Fruit fly (Drosophila melanogaster) whole organism, embryonic: ENCODE results near the gene vkg.

Experiments
- Awh ChIP-seq: fragments of 200-800 bp; sonication (Bioruptor generic); IDR thresholded peaks from 2 replicates; pipeline ENCODE4, ENCODE4 v1.3.6; 2022; ENCODE audit warnings: missing biosample characterization, missing genetic modification characterization
- Blimp-1 ChIP-seq: fragments of 200-800 bp; sonication (Bioruptor generic); optimal IDR thresholded peaks from 3 replicates; lab custom pipeline; 2018; ENCODE audit warnings: missing biosample characterization, missing genetic modification characterization, mild to moderate bottlenecking, moderate library complexity, missing genetic modification reagents
- CG10543 ChIP-seq: fragments of 200-800 bp; sonication (Bioruptor generic); optimal IDR thresholded peaks from 3 replicates; lab custom pipeline; 2017; ENCODE audit warnings: missing biosample characterization, mild to moderate bottlenecking, missing genetic modification characterization, moderate library complexity
- CG10959 ChIP-seq: fragments of 200-800 bp; sonication (Bioruptor generic); IDR thresholded peaks from 2 replicates; pipeline ENCODE4 v1.3.6; 2022; ENCODE audit warnings: missing biosample characterization, missing genetic modification characterization
- CG11398 ChIP-seq: fragments of 200-800 bp; sonication (Bioruptor generic); optimal IDR thresholded peaks from 2 replicates; lab custom pipeline; 2016; ENCODE audit warnings: missing biosample characterization, missing genetic modification characterization
- CG13424 ChIP-seq: fragments of 200-800 bp; sonication (Bioruptor generic); optimal IDR thresholded peaks from 2 replicates; lab custom pipeline; 2019; ENCODE audit warnings: missing biosample characterization, mild to moderate bottlenecking, missing genetic modification characterization, moderate library complexity
- CG13624 ChIP-seq: fragments of 200-800 bp; sonication (Bioruptor generic); optimal IDR thresholded peaks from 2 replicates; lab custom pipeline; 2016; ENCODE audit warnings: missing biosample characterization, missing genetic modification characterization
- CG14441 ChIP-seq: fragments of 200-800 bp; sonication (Bioruptor generic); IDR thresholded peaks from 2 replicates; pipeline ENCODE4 v1.3.6; 2022; ENCODE audit warnings: missing biosample characterization, missing genetic modification characterization
- CG1602 ChIP-seq: fragments of 200-800 bp; sonication (Bioruptor generic); optimal IDR thresholded peaks from 3 replicates; lab custom pipeline; 2016; ENCODE audit warnings: missing biosample characterization, missing genetic modification characterization
- CG17328 ChIP-seq: fragments of 200-800 bp; sonication (Bioruptor generic); IDR thresholded peaks from 2 replicates; pipeline ENCODE4 v1.3.6; 2022; ENCODE audit warnings: missing biosample characterization, missing genetic modification characterization
- CG17359 ChIP-seq: fragments of 200-800 bp; sonication (Bioruptor generic); optimal IDR thresholded peaks from 3 replicates; lab custom pipeline; 2018; ENCODE audit warnings: missing biosample characterization, mild to moderate bottlenecking, missing genetic modification characterization, moderate library complexity
- CG18764 ChIP-seq: fragments of 200-800 bp; sonication (Bioruptor generic); optimal IDR thresholded peaks from 3 replicates; lab custom pipeline; 2016; ENCODE audit warnings: missing biosample characterization, missing genetic modification characterization
- CG2889 ChIP-seq: fragments of 200-800 bp; sonication (Bioruptor generic); IDR thresholded peaks from 3 replicates; pipeline ENCODE4 v1.3.6; 2022; ENCODE audit warnings: missing biosample characterization, missing genetic modification characterization
- CG4424 ChIP-seq: fragments of 200-800 bp; sonication (Bioruptor generic); optimal IDR thresholded peaks from 3 replicates; lab custom pipeline; 2016; ENCODE audit warnings: missing biosample characterization, missing genetic modification characterization
- CG4707 ChIP-seq: fragments of 200-800 bp; sonication (Bioruptor generic); optimal IDR thresholded peaks from 2 replicates; lab custom pipeline; 2018; ENCODE audit warnings: missing biosample characterization, mild to moderate bottlenecking, missing genetic modification characterization, moderate library complexity
- CG5245 ChIP-seq: fragments of 200-800 bp; sonication (Bioruptor generic); optimal IDR thresholded peaks from 3 replicates; lab custom pipeline; 2016; ENCODE audit warnings: missing biosample characterization, missing genetic modification characterization
- CG7839 ChIP-seq: fragments of 200-800 bp; sonication (Bioruptor generic); optimal IDR thresholded peaks from 3 replicates; lab custom pipeline; 2018; ENCODE audit warnings: missing biosample characterization, mild to moderate bottlenecking, missing genetic modification characterization, moderate library complexity
- CG7987 ChIP-seq: fragments of 200-800 bp; sonication (Bioruptor generic); optimal IDR thresholded peaks from 2 replicates; lab custom pipeline; 2018; ENCODE audit warnings: missing biosample characterization, mild to moderate bottlenecking, missing genetic modification characterization, moderate library complexity
- CG8765 ChIP-seq: fragments of 200-800 bp; sonication (Bioruptor generic); IDR thresholded peaks from 2 replicates; pipeline ENCODE4 v1.3.6; 2022; ENCODE audit warnings: missing biosample characterization, missing genetic modification characterization
- CG9727 ChIP-seq: fragments of 200-800 bp; sonication (Bioruptor generic); optimal IDR thresholded peaks from 3 replicates; lab custom pipeline; 2017; ENCODE audit warnings: missing biosample characterization, mild to moderate bottlenecking, missing genetic modification characterization
- CHES-1-like ChIP-seq: fragments of 200-800 bp; sonication (Bioruptor generic); optimal IDR thresholded peaks from 2 replicates; lab custom pipeline; 2016; ENCODE audit warnings: missing biosample characterization, missing genetic modification characterization
- CkIIα-i1 ChIP-seq: fragments of 200-800 bp; sonication (Bioruptor generic); IDR thresholded peaks from 2 replicates; pipeline ENCODE4 v1.3.6; 2022; ENCODE audit warnings: missing biosample characterization, missing genetic modification characterization
- Dfd ChIP-seq, 2 experiments: fragments of >200 bp; optimal IDR thresholded peaks; 2 replicates each; lab custom pipeline; 2017; ENCODE audit warnings: missing biosample characterization in 2 of 2, missing genetic modification characterization in 2 of 2
- Doc2 ChIP-seq: fragments of 200-800 bp; sonication (Bioruptor generic); IDR thresholded peaks from 2 replicates; pipeline ENCODE4 v1.3.6; 2022; ENCODE audit warnings: missing biosample characterization, missing genetic modification characterization
- Ets65A ChIP-seq: fragments of 200-800 bp; sonication (Bioruptor generic); peaks from one replicate; lab custom pipeline; 2016; ENCODE audit warnings: missing biosample characterization, missing genetic modification characterization
- Ets97D ChIP-seq: fragments of 200-800 bp; sonication (Bioruptor generic); optimal IDR thresholded peaks from 3 replicates; lab custom pipeline; 2016; ENCODE audit warnings: missing biosample characterization, missing genetic modification characterization
- Hr51 ChIP-seq, 2 experiments: fragments of 200-800 bp; sonication (Bioruptor generic); optimal IDR thresholded peaks; 2 replicates in 1 of 2; 3 replicates in 1 of 2; lab custom pipeline; 2016 to 2018; ENCODE audit warnings: missing biosample characterization in 2 of 2, missing genetic modification characterization in 2 of 2, mild to moderate bottlenecking in 1 of 2, moderate library complexity in 1 of 2
- MTF-1 ChIP-seq: fragments of 200-800 bp; sonication (Bioruptor generic); optimal IDR thresholded peaks from 2 replicates; lab custom pipeline; 2018; ENCODE audit warnings: missing biosample characterization, mild to moderate bottlenecking, missing genetic modification characterization, borderline replicate concordance
- Neu2 ChIP-seq: fragments of 200-800 bp; sonication (Bioruptor generic); optimal IDR thresholded peaks from 3 replicates; lab custom pipeline; 2016; ENCODE audit warnings: missing biosample characterization, missing genetic modification characterization, borderline replicate concordance
- Oaz ChIP-seq: fragments of 200-800 bp; sonication (Bioruptor generic); IDR thresholded peaks from 2 replicates; pipeline ENCODE4 v1.3.6; 2022; ENCODE audit warnings: missing biosample characterization, missing genetic modification characterization
- Six4 ChIP-seq: fragments of 200-800 bp; sonication (Bioruptor generic); optimal IDR thresholded peaks from 2 replicates; lab custom pipeline; 2016; ENCODE audit warnings: missing biosample characterization, missing genetic modification characterization
- Ssrp ChIP-seq: fragments of 200-800 bp; sonication (Bioruptor generic); optimal IDR thresholded peaks from 2 replicates; lab custom pipeline; 2018; ENCODE audit warnings: missing biosample characterization, mild to moderate bottlenecking, missing genetic modification characterization, moderate library complexity
- abd-A ChIP-seq: fragments of 200-800 bp; sonication (Bioruptor generic); optimal IDR thresholded peaks from 3 replicates; lab custom pipeline; 2019; ENCODE audit warnings: missing biosample characterization, mild to moderate bottlenecking, missing genetic modification characterization, moderate library complexity
- az2 ChIP-seq: fragments of 200-800 bp; sonication (Bioruptor generic); optimal IDR thresholded peaks from 3 replicates; lab custom pipeline; 2016; ENCODE audit warnings: missing biosample characterization, missing genetic modification characterization
- bowl ChIP-seq: fragments of 200-800 bp; sonication (Bioruptor generic); IDR thresholded peaks from 2 replicates; pipeline ENCODE4 v1.3.6; 2022; ENCODE audit warnings: missing biosample characterization, missing genetic modification characterization
- cad ChIP-seq: fragments of >200 bp; optimal IDR thresholded peaks from 2 replicates; lab custom pipeline; 2017; ENCODE audit warnings: missing biosample characterization, missing genetic modification characterization
- chinmo ChIP-seq: fragments of 200-800 bp; sonication (Bioruptor generic); IDR thresholded peaks from 4 replicates; pipeline ENCODE4 v1.3.6; 2022; ENCODE audit warnings: missing biosample characterization, missing genetic modification characterization; ENCODE audit not compliant: partially characterized antibody
- ci ChIP-seq: fragments of 200-800 bp; sonication (Bioruptor generic); IDR thresholded peaks from 3 replicates; pipeline ENCODE4 v1.3.6; 2022; ENCODE audit warnings: missing biosample characterization, missing genetic modification characterization
- da ChIP-seq: fragments of 200-800 bp; sonication (Bioruptor generic); optimal IDR thresholded peaks from 2 replicates; lab custom pipeline; 2016; ENCODE audit warnings: missing biosample characterization, missing genetic modification characterization
- danr ChIP-seq: fragments of 200-800 bp; sonication (Bioruptor generic); IDR thresholded peaks from 2 replicates; pipeline ENCODE4 v1.3.6; 2022; ENCODE audit warnings: missing biosample characterization, missing genetic modification characterization
- en ChIP-seq: fragments of 200-800 bp; sonication (Bioruptor generic); optimal IDR thresholded peaks from 2 replicates; lab custom pipeline; 2016; ENCODE audit warnings: missing biosample characterization, missing genetic modification characterization
- fru ChIP-seq: fragments of >200 bp; optimal IDR thresholded peaks from 2 replicates; lab custom pipeline; 2017
- gcm ChIP-seq: fragments of 200-800 bp; sonication (Bioruptor generic); optimal IDR thresholded peaks from 2 replicates; lab custom pipeline; 2019; ENCODE audit warnings: missing biosample characterization, mild to moderate bottlenecking, missing genetic modification characterization, moderate library complexity
- her ChIP-seq: fragments of 200-800 bp; sonication (Bioruptor generic); optimal IDR thresholded peaks from 2 replicates; lab custom pipeline; 2016; ENCODE audit warnings: missing biosample characterization, missing genetic modification characterization
- hkb ChIP-seq, 2 experiments: fragments of 200-800 bp in 1 of 2; fragments of >200 bp in 1 of 2; sonication (Bioruptor generic) in 1 of 2; IDR thresholded peaks in 1 of 2; optimal IDR thresholded peaks in 1 of 2; 2 replicates each; pipeline versions ENCODE4 v1.3.6 to Lab custom; 2017 to 2022; ENCODE audit warnings: missing biosample characterization in 1 of 2, missing genetic modification characterization in 1 of 2
- mam ChIP-seq: fragments of 200-800 bp; sonication (Bioruptor generic); optimal IDR thresholded peaks from 3 replicates; lab custom pipeline; 2016; ENCODE audit warnings: missing biosample characterization, missing genetic modification characterization
- nerfin-1 ChIP-seq: fragments of 200-800 bp; sonication (Bioruptor generic); optimal IDR thresholded peaks from 3 replicates; lab custom pipeline; 2019; ENCODE audit warnings: missing biosample characterization, mild to moderate bottlenecking, missing genetic modification characterization, moderate library complexity
- psq ChIP-seq: fragments of 200-800 bp; sonication (Bioruptor generic); optimal IDR thresholded peaks from 2 replicates; lab custom pipeline; 2017; ENCODE audit warnings: missing biosample characterization, missing genetic modification characterization
- sc ChIP-seq, 3 experiments: fragments of >200 bp in 2 of 3; fragments of 200-800 bp in 1 of 3; sonication (Bioruptor generic) in 1 of 3; optimal IDR thresholded peaks; 2 replicates in 2 of 3; 3 replicates in 1 of 3; lab custom pipeline; 2017; ENCODE audit warnings: mild to moderate bottlenecking in 1 of 3, missing biosample characterization in 1 of 3, missing genetic modification characterization in 1 of 3, missing genetic modification reagents in 1 of 3
- tin ChIP-seq: fragments of 200-800 bp; sonication (Bioruptor generic); optimal IDR thresholded peaks from 3 replicates; lab custom pipeline; 2016; ENCODE audit warnings: missing biosample characterization, missing genetic modification characterization

Gene vkg

dm6 chr2L:5059645-5060254 lies 31.8 kb upstream of the vkg start, which contains the start of gene Rpn11 (continued):
- no peak for TF ChIP-seq abd-A (tag; lab: Kevin White, UChicago)
- no peak for TF ChIP-seq CG4707 (GFP tag; lab: Kevin White, UChicago)
- peak; percentile 15 for TF ChIP-seq CG11398 (GFP tag; lab: Kevin White, UChicago)
- TF ChIP-seq az2, result peak; percentile 67
- TF ChIP-seq gcm (GFP tag; lab: Kevin White, UChicago), result peak; percentile 36
- TF ChIP-seq bowl, result no peak
- no peak for TF ChIP-seq chinmo (GFP tag; lab: Robert Waterston, UW)
- no peak for TF ChIP-seq Doc2 (GFP tag; lab: Robert Waterston, UW)
- TF ChIP-seq Hr51 (GFP tag; optimal IDR thresholded peaks at IDR 0.05; lab: Kevin White, UChicago), result peak in 1 of 2 experiments; percentile 61
- TF ChIP-seq fru, result no peak
- peak; percentile 71 for TF ChIP-seq CG7839 (tag; lab: Kevin White, UChicago)
- TF ChIP-seq hkb (optimal IDR thresholded peaks at IDR 0.05; lab: Kevin White, UChicago), result no peak
- no peak for TF ChIP-seq hkb (GFP tag; IDR thresholded peaks at IDR 0.05; lab: Robert Waterston, UW)
- peak; percentile 53 for TF ChIP-seq CG17359 (tag; lab: Kevin White, UChicago)
- no peak for TF ChIP-seq CG10959
- peak; percentile 52 for TF ChIP-seq CG13624
- TF ChIP-seq Dfd (GFP tag; optimal IDR thresholded peaks at IDR 0.05; lab: Kevin White, UChicago), result no peak
- peak; percentile 69 for TF ChIP-seq Ssrp
- TF ChIP-seq CG4424, result peak; percentile 69
- TF ChIP-seq CG8765 (GFP tag; lab: Robert Waterston, UW), result no peak
- peak; percentile 79 for TF ChIP-seq CG9727
- TF ChIP-seq Ets97D (GFP tag; lab: Kevin White, UChicago), result peak; percentile 24
- peak; percentile 81 for TF ChIP-seq CG10543 (GFP tag; lab: Kevin White, UChicago)
- TF ChIP-seq Awh, result no peak
- TF ChIP-seq MTF-1, result no peak
- TF ChIP-seq her, result no peak
- TF ChIP-seq CG2889 (GFP tag; lab: Robert Waterston, UW), result no peak
- TF ChIP-seq danr (GFP tag; lab: Robert Waterston, UW), result no peak
- 0 out of 3 replicates have a peak, but pooled peaks have one; percentile 9 for TF ChIP-seq ci (GFP tag; lab: Robert Waterston, UW)
- peak; percentile 24 for TF ChIP-seq CG5245
- TF ChIP-seq Blimp-1 (GFP tag; lab: Kevin White, UChicago), result peak; percentile 56
- TF ChIP-seq CG18764 (GFP tag; lab: Kevin White, UChicago), result peak; percentile 28
- TF ChIP-seq CHES-1-like (GFP tag; lab: Kevin White, UChicago), result peak; percentile 7
- TF ChIP-seq CG13424 (tag; lab: Kevin White, UChicago), result peak; percentile 70
- no peak for TF ChIP-seq Oaz (GFP tag; lab: Robert Waterston, UW)
- TF ChIP-seq Six4 (GFP tag; lab: Kevin White, UChicago), result peak; percentile 46
- TF ChIP-seq sc (optimal IDR thresholded peaks at IDR 0.05; lab: Kevin White, UChicago), result no peak
- peak; percentile 24 for TF ChIP-seq sc (GFP tag; optimal IDR thresholded peaks at IDR 0.05; lab: Kevin White, UChicago)
- peak; percentile 52 for TF ChIP-seq nerfin-1 (tag; lab: Kevin White, UChicago)
- TF ChIP-seq CG17328 (GFP tag; lab: Robert Waterston, UW), result no peak
- peak; percentile 56 for TF ChIP-seq tin
- TF ChIP-seq CG1602 (GFP tag; lab: Kevin White, UChicago), result peak; percentile 67
- no peak for TF ChIP-seq psq (GFP tag; lab: Kevin White, UChicago)
- TF ChIP-seq CG7987 (GFP tag; lab: Kevin White, UChicago), result no peak
- TF ChIP-seq en, result no peak
- peak; percentile 24 for TF ChIP-seq mam (GFP tag; lab: Kevin White, UChicago)
- peak; percentile 59 for TF ChIP-seq Ets65A (GFP tag; lab: Kevin White, UChicago)
- TF ChIP-seq da (GFP tag; lab: Kevin White, UChicago), result no peak
- TF ChIP-seq cad (GFP tag; lab: Kevin White, UChicago), result no peak
- TF ChIP-seq Neu2 (GFP tag; lab: Kevin White, UChicago), result no peak
- TF ChIP-seq CkIIα-i1 (GFP tag; lab: Robert Waterston, UW), result no peak
- TF ChIP-seq CG14441 (GFP tag; lab: Robert Waterston, UW), result peak; percentile 14; the same call in 1 of the 2 replicates
